ENCODE assay signal across 5 fruit fly cellular contexts in the genomic region with DNA sequence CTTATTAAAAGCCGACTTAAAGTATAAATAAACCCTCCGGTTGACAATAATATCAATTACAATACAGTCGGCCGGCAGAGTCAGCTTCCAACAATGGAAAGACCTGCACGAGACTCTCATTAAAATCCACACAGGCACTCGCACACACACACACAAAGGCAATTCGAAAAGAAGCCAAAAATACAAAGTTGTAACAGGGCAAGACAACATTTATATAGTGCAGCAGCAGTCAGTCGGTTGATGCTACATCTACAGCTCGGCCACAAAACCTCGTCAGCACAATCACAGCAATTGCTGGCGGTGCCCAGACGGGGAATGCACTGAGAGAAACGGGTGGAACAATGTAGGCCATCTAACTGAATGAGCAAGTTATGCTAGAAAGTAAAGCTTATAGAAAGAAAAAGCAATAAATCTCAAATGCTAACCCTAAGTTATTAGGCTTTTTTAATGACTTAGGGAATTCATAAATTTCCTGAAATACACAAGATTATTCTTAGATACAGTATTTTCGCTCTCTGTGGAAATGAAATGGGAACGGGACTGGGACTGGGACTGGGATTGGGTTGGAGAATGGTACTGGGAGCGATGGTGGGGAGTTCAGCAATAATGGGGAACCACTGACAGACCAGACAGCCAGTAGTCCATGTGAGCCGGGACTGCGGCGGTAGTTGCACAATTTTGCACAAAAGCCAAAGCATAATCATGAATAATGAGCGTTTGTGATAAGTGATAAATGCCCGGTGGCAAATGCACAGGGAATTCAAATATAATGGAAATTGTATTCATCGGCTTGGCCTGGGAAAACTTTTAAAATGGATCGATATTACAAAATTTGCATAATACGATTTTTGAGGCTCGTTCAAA.
TF ChIP-seq lines count a peak whose summit lies in the region.

No protein-coding gene starts in this region.

TF ChIP-seq in whole organism, adult, 20 proteins besides CTCF, POLR2A, EP300 and RAD21 (continued from another document):
- no peak for TF ChIP-seq kay (GFP tag; lab: Kevin White, UChicago; ENCODE audit: borderline replicate concordance)
- TF ChIP-seq Crg-1 (GFP tag; optimal IDR thresholded peaks at IDR 0.05; lab: Kevin White, UChicago), result no peak
- peak; percentile 91 for TF ChIP-seq tj (GFP tag; optimal IDR thresholded peaks at IDR 0.05; lab: Kevin White, UChicago)
- TF ChIP-seq CG33017 (tag; optimal IDR thresholded peaks at IDR 0.05; lab: Kevin White, UChicago), result no peak

TF ChIP-seq in whole organism, embryonic, 481 proteins besides CTCF, POLR2A, EP300 and RAD21 (continued from another document and continues in another):
- TF ChIP-seq CG10321 (GFP tag; IDR thresholded peaks at IDR 0.05; lab: Robert Waterston, UW) (peak; percentile 23; the same call in 1 of the 2 replicates), Taf1 (GFP tag; IDR thresholded peaks at IDR 0.05; lab: Robert Waterston, UW) (no peak), sna (GFP tag; IDR thresholded peaks at IDR 0.05; lab: Robert Waterston, UW; ENCODE audit: partially characterized antibody) (no peak), Atf3 (GFP tag; optimal IDR thresholded peaks at IDR 0.05; lab: Kevin White, UChicago) (no peak), Xrp1 (GFP tag; IDR thresholded peaks at IDR 0.05; lab: Robert Waterston, UW) (peak; percentile 64), esg (GFP tag; conservative IDR thresholded peaks at IDR 0.05; lab: Robert Waterston, UW) (peak; percentile 34; the same call in 1 of the 2 replicates), CG7839 (tag; optimal IDR thresholded peaks at IDR 0.05; lab: Kevin White, UChicago) (peak; percentile 63), Atf6 (GFP tag; IDR thresholded peaks at IDR 0.05; lab: Robert Waterston, UW) (no peak), CG10366 (GFP tag; IDR thresholded peaks at IDR 0.05; lab: Robert Waterston, UW) (peak; percentile 37), btn (GFP tag; optimal IDR thresholded peaks at IDR 0.05; lab: Kevin White, UChicago) (peak; percentile 7), ara (GFP tag; IDR thresholded peaks at IDR 0.05; lab: Robert Waterston, UW) (no peak), Dll (GFP tag; IDR thresholded peaks at IDR 0.05; lab: Robert Waterston, UW; ENCODE audit: partially characterized antibody) (no peak), ssp (GFP tag; IDR thresholded peaks at IDR 0.05; lab: Robert Waterston, UW) (0 out of 2 replicates have a peak, but pooled peaks have one; percentile 20), Gug (GFP tag; IDR thresholded peaks at IDR 0.05; lab: Robert Waterston, UW) (peak; percentile 36; the same call in 2 of the 4 replicates), Max (GFP tag; optimal IDR thresholded peaks at IDR 0.05; lab: Kevin White, UChicago) (peak; percentile 32), CG5180 (GFP tag; optimal IDR thresholded peaks at IDR 0.05; lab: Kevin White, UChicago) (peak; percentile 10), CG3407 (GFP tag; optimal IDR thresholded peaks at IDR 0.05; lab: Kevin White, UChicago) (peak; percentile 5), CG3281 (GFP tag; optimal IDR thresholded peaks at IDR 0.05; lab: Kevin White, UChicago) (peak; percentile 19), ro (GFP tag; IDR thresholded peaks at IDR 0.05; lab: Robert Waterston, UW) (no peak), CG18764 (GFP tag; optimal IDR thresholded peaks at IDR 0.05; lab: Kevin White, UChicago) (peak; percentile 3), Asciz (GFP tag; optimal IDR thresholded peaks at IDR 0.05; lab: Kevin White, UChicago) (peak; percentile 21), HLH54F (GFP tag; optimal IDR thresholded peaks at IDR 0.05; lab: Kevin White, UChicago) (no peak), CG16779 (GFP tag; IDR thresholded peaks at IDR 0.05; lab: Robert Waterston, UW) (no peak), Drgx (GFP tag; IDR thresholded peaks at IDR 0.05; lab: Robert Waterston, UW) (peak; percentile 97), Hand (GFP tag; optimal IDR thresholded peaks at IDR 0.05; lab: Kevin White, UChicago) (no peak), Sox100B (GFP tag; optimal IDR thresholded peaks at IDR 0.05; lab: Kevin White, UChicago) (peak; percentile 4), slp2 (GFP tag; optimal IDR thresholded peaks at IDR 0.05; lab: Kevin White, UChicago) (no peak), Med (GFP tag; lab: Kevin White, UChicago) (peak; percentile 92), zfh1 (GFP tag; IDR thresholded peaks at IDR 0.05; lab: Robert Waterston, UW) (no peak)

TF ChIP-seq in whole organism, prepupa, 60 proteins besides CTCF, POLR2A, EP300 and RAD21 (continued from another document and continues in another):
- TF ChIP-seq CG32006 (GFP tag; optimal IDR thresholded peaks at IDR 0.05; lab: Kevin White, UChicago) (peak; percentile 96), CG9139 (GFP tag; optimal IDR thresholded peaks at IDR 0.05; lab: Kevin White, UChicago) (peak; percentile 93), Sox14 (GFP tag; optimal IDR thresholded peaks at IDR 0.05; lab: Kevin White, UChicago) (peak; percentile 98), CG8632 (GFP tag; optimal IDR thresholded peaks at IDR 0.05; lab: Kevin White, UChicago) (peak; percentile 93), Gug (GFP tag; IDR thresholded peaks at IDR 0.05; lab: Robert Waterston, UW) (peak; percentile 97), spab (GFP tag; optimal IDR thresholded peaks at IDR 0.05; lab: Kevin White, UChicago) (peak; percentile 96), acj6 (GFP tag; optimal IDR thresholded peaks at IDR 0.05; lab: Kevin White, UChicago) (peak; percentile 96), CG10669 (GFP tag; optimal IDR thresholded peaks at IDR 0.05; lab: Kevin White, UChicago) (peak; percentile 98), CG11762 (GFP tag; optimal IDR thresholded peaks at IDR 0.05; lab: Kevin White, UChicago; ENCODE audit: insufficient read depth) (peak; percentile 95), vri (GFP tag; optimal IDR thresholded peaks at IDR 0.05; lab: Kevin White, UChicago) (peak; percentile 90), ss (GFP tag; optimal IDR thresholded peaks at IDR 0.05; lab: Kevin White, UChicago) (peak; percentile 97), CG6163 (GFP tag; IDR thresholded peaks at IDR 0.05; lab: Robert Waterston, UW) (peak; percentile 97), Hr38 (GFP tag; optimal IDR thresholded peaks at IDR 0.05; lab: Kevin White, UChicago) (peak; percentile 83), Blimp-1 (GFP tag; optimal IDR thresholded peaks at IDR 0.05; lab: Kevin White, UChicago) (peak; percentile 74), topi (GFP tag; optimal IDR thresholded peaks at IDR 0.05; lab: Kevin White, UChicago) (peak; percentile 96), CG6276 (GFP tag; optimal IDR thresholded peaks at IDR 0.05; lab: Kevin White, UChicago) (peak; percentile 96), Sox15 (GFP tag; optimal IDR thresholded peaks at IDR 0.05; lab: Kevin White, UChicago) (peak; percentile 93), fd59A (GFP tag; optimal IDR thresholded peaks at IDR 0.05; lab: Kevin White, UChicago) (peak; percentile 96), achi (GFP tag; optimal IDR thresholded peaks at IDR 0.05; lab: Kevin White, UChicago) (peak; percentile 95), CG31627 (GFP tag; optimal IDR thresholded peaks at IDR 0.05; lab: Kevin White, UChicago) (peak; percentile 95), Met (GFP tag; optimal IDR thresholded peaks at IDR 0.05; lab: Kevin White, UChicago) (peak; percentile 94), CG6808 (GFP tag; optimal IDR thresholded peaks at IDR 0.05; lab: Kevin White, UChicago) (peak; percentile 96), CG16779 (tag; optimal IDR thresholded peaks at IDR 0.05; lab: Kevin White, UChicago) (peak; percentile 95), CG1621 (tag; optimal IDR thresholded peaks at IDR 0.05; lab: Kevin White, UChicago) (peak; percentile 97), svp (GFP tag; lab: Kevin White, UChicago) (peak; percentile 98), Eip78C (GFP tag; lab: Kevin White, UChicago) (peak; percentile 100), net (GFP tag; optimal IDR thresholded peaks at IDR 0.05; lab: Kevin White, UChicago) (peak; percentile 96), CG34406 (GFP tag; optimal IDR thresholded peaks at IDR 0.05; lab: Kevin White, UChicago) (peak; percentile 94), CG8319 (GFP tag; optimal IDR thresholded peaks at IDR 0.05; lab: Kevin White, UChicago) (peak; percentile 94), dsx (GFP tag; optimal IDR thresholded peaks at IDR 0.05; lab: Kevin White, UChicago; ENCODE audit: poor library complexity, severe bottlenecking) (peak; percentile 99)

TF ChIP-seq in whole organism, pupa, 21 proteins besides CTCF, POLR2A, EP300 and RAD21 (continued from another document):
- TF ChIP-seq CG10348 (GFP tag; IDR thresholded peaks at IDR 0.05; lab: Robert Waterston, UW) (peak; percentile 81), CG15710 (tag; optimal IDR thresholded peaks at IDR 0.05; lab: Kevin White, UChicago) (peak; percentile 98), CG34367 (tag; optimal IDR thresholded peaks at IDR 0.05; lab: Kevin White, UChicago) (peak; percentile 95)

TF ChIP-seq in whole organism, wandering third instar larva, 38 proteins besides CTCF, POLR2A, EP300 and RAD21 (continued from another document):
- TF ChIP-seq Hnf4 (GFP tag; optimal IDR thresholded peaks at IDR 0.05; lab: Kevin White, UChicago), result peak; percentile 75
- peak; percentile 95 for TF ChIP-seq h (GFP tag; optimal IDR thresholded peaks at IDR 0.05; lab: Kevin White, UChicago)
- TF ChIP-seq woc (GFP tag; optimal IDR thresholded peaks at IDR 0.05; lab: Kevin White, UChicago), result peak; percentile 91
- peak; percentile 79 for TF ChIP-seq dmrt93B (GFP tag; optimal IDR thresholded peaks at IDR 0.05; lab: Kevin White, UChicago)
- peak; percentile 9 for TF ChIP-seq Hr83 (GFP tag; optimal IDR thresholded peaks at IDR 0.05; lab: Kevin White, UChicago; ENCODE audit: poor library complexity, severe bottlenecking)
- TF ChIP-seq brk (GFP tag; optimal IDR thresholded peaks at IDR 0.05; lab: Kevin White, UChicago), result peak; percentile 64
- no peak for TF ChIP-seq usp (GFP tag; optimal IDR thresholded peaks at IDR 0.05; lab: Kevin White, UChicago)
- no peak for TF ChIP-seq dl (GFP tag; optimal IDR thresholded peaks at IDR 0.05; lab: Kevin White, UChicago; ENCODE audit: insufficient read depth in 1 of 2, partially characterized antibody in 2 of 2)
- TF ChIP-seq Abd-B (GFP tag; optimal IDR thresholded peaks at IDR 0.05; lab: Kevin White, UChicago), result no peak
- peak; percentile 87 for TF ChIP-seq Sp1 (GFP tag; optimal IDR thresholded peaks at IDR 0.05; lab: Kevin White, UChicago)
- peak; percentile 90 for TF ChIP-seq rgr (GFP tag; optimal IDR thresholded peaks at IDR 0.05; lab: Kevin White, UChicago)
- TF ChIP-seq Myc (optimal IDR thresholded peaks at IDR 0.05; lab: Kevin White, UChicago), result no peak
- TF ChIP-seq sv (GFP tag; optimal IDR thresholded peaks at IDR 0.05; lab: Kevin White, UChicago), result no peak
- TF ChIP-seq CrebA (GFP tag; optimal IDR thresholded peaks at IDR 0.05; lab: Kevin White, UChicago; ENCODE audit: borderline replicate concordance), result peak; percentile 22
- no peak for TF ChIP-seq Vsx2 (GFP tag; optimal IDR thresholded peaks at IDR 0.05; lab: Kevin White, UChicago; ENCODE audit: partially characterized antibody)
- TF ChIP-seq N (GFP tag; optimal IDR thresholded peaks at IDR 0.05; lab: Kevin White, UChicago), result no peak
- no peak for TF ChIP-seq Dif (GFP tag; optimal IDR thresholded peaks at IDR 0.05; lab: Kevin White, UChicago; ENCODE audit: partially characterized antibody)
- peak; percentile 89 for TF ChIP-seq OdsH (GFP tag; optimal IDR thresholded peaks at IDR 0.05; lab: Kevin White, UChicago)
